Fruit fly (Drosophila melanogaster) whole organism, embryonic: ENCODE results near the gene CG7101.

Experiments
- ATbp ChIP-seq: fragments of 200-800 bp; sonication (Bioruptor generic); optimal IDR thresholded peaks from 2 replicates; lab custom pipeline; 2017; ENCODE audit warnings: missing biosample characterization, mild to moderate bottlenecking, missing genetic modification characterization, missing genetic modification reagents
- Abd-B ChIP-seq: fragments of 200-800 bp; sonication (Bioruptor generic); optimal IDR thresholded peaks from 2 replicates; lab custom pipeline; 2018; ENCODE audit warnings: missing biosample characterization, mild to moderate bottlenecking, missing genetic modification characterization, moderate library complexity
- Adf1 ChIP-seq: fragments of 200-800 bp; sonication (Bioruptor generic); IDR thresholded peaks from 2 replicates; pipeline ENCODE4 v1.3.6; 2022; ENCODE audit warnings: missing biosample characterization, missing genetic modification characterization
- CG10654 ChIP-seq: fragments of 200-800 bp; sonication (Bioruptor generic); optimal IDR thresholded peaks from 2 replicates; lab custom pipeline; 2016; ENCODE audit warnings: missing biosample characterization, missing genetic modification characterization
- CG14050 ChIP-seq: fragments of 200-800 bp; sonication (Bioruptor generic); IDR thresholded peaks from 3 replicates; pipeline ENCODE4 v1.3.6; 2022; ENCODE audit warnings: missing biosample characterization, missing genetic modification characterization
- CG14710 ChIP-seq: fragments of 200-800 bp; sonication (Bioruptor generic); optimal IDR thresholded peaks from 3 replicates; lab custom pipeline; 2019; ENCODE audit warnings: missing biosample characterization, mild to moderate bottlenecking, missing genetic modification characterization, moderate library complexity
- CG15269 ChIP-seq: fragments of 200-800 bp; sonication (Bioruptor generic); optimal IDR thresholded peaks from 2 replicates; lab custom pipeline; 2018; ENCODE audit warnings: missing biosample characterization, mild to moderate bottlenecking, missing genetic modification characterization, moderate library complexity
- CG1602 ChIP-seq: fragments of 200-800 bp; sonication (Bioruptor generic); optimal IDR thresholded peaks from 3 replicates; lab custom pipeline; 2016; ENCODE audit warnings: missing biosample characterization, missing genetic modification characterization
- CG1603 ChIP-seq: fragments of 200-800 bp; sonication (Bioruptor generic); optimal IDR thresholded peaks from 2 replicates; lab custom pipeline; 2019; ENCODE audit warnings: missing biosample characterization, mild to moderate bottlenecking, missing genetic modification characterization, moderate library complexity
- CG17328 ChIP-seq: fragments of 200-800 bp; sonication (Bioruptor generic); IDR thresholded peaks from 2 replicates; pipeline ENCODE4 v1.3.6; 2022; ENCODE audit warnings: missing biosample characterization, missing genetic modification characterization
- CG18619 ChIP-seq: fragments of 200-800 bp; sonication (Bioruptor generic); optimal IDR thresholded peaks from 3 replicates; lab custom pipeline; 2017; ENCODE audit warnings: missing biosample characterization, mild to moderate bottlenecking, missing genetic modification characterization
- CG2678 ChIP-seq: fragments of 200-800 bp; sonication (Bioruptor generic); optimal IDR thresholded peaks from 3 replicates; lab custom pipeline; 2019; ENCODE audit warnings: missing biosample characterization, mild to moderate bottlenecking, missing genetic modification characterization, moderate library complexity
- CG2889 ChIP-seq: fragments of 200-800 bp; sonication (Bioruptor generic); IDR thresholded peaks from 3 replicates; pipeline ENCODE4 v1.3.6; 2022; ENCODE audit warnings: missing biosample characterization, missing genetic modification characterization
- CG31224 ChIP-seq: fragments of 200-800 bp; sonication (Bioruptor generic); IDR thresholded peaks from 2 replicates; pipeline ENCODE4 v1.3.6; 2022; ENCODE audit warnings: missing biosample characterization, missing genetic modification characterization
- CG6654 ChIP-seq: fragments of 200-800 bp; sonication (Bioruptor generic); optimal IDR thresholded peaks from 2 replicates; lab custom pipeline; 2017; ENCODE audit warnings: missing biosample characterization, mild to moderate bottlenecking, missing genetic modification characterization
- CG6854 ChIP-seq: fragments of 200-800 bp; sonication (Bioruptor generic); optimal IDR thresholded peaks from 3 replicates; lab custom pipeline; 2017; ENCODE audit warnings: missing biosample characterization, mild to moderate bottlenecking, missing genetic modification characterization
- CG7357 ChIP-seq: fragments of 200-800 bp; sonication (Bioruptor generic); IDR thresholded peaks from 3 replicates; pipeline ENCODE4 v1.3.6; 2022; ENCODE audit warnings: missing biosample characterization, missing genetic modification characterization
- CG8290 ChIP-seq, 3 experiments: fragments of 200-800 bp; sonication (Bioruptor generic); optimal IDR thresholded peaks; 2 replicates each; lab custom pipeline; 2016 to 2019; ENCODE audit warnings: missing biosample characterization in 3 of 3, missing genetic modification characterization in 3 of 3, mild to moderate bottlenecking in 2 of 3, moderate library complexity in 1 of 3
- CG9215 ChIP-seq: fragments of 200-800 bp; sonication (Bioruptor generic); IDR thresholded peaks from 2 replicates; pipeline ENCODE4 v1.3.6; 2022; ENCODE audit warnings: missing biosample characterization, missing genetic modification characterization
- CHES-1-like ChIP-seq: fragments of 200-800 bp; sonication (Bioruptor generic); optimal IDR thresholded peaks from 2 replicates; lab custom pipeline; 2016; ENCODE audit warnings: missing biosample characterization, missing genetic modification characterization
- Chrac-16 ChIP-seq: fragments of 200-800 bp; sonication (Bioruptor generic); optimal IDR thresholded peaks from 3 replicates; lab custom pipeline; 2016; ENCODE audit warnings: missing biosample characterization, missing genetic modification characterization
- Dfd ChIP-seq, 2 experiments: fragments of >200 bp; optimal IDR thresholded peaks; 2 replicates each; lab custom pipeline; 2017; ENCODE audit warnings: missing biosample characterization in 2 of 2, missing genetic modification characterization in 2 of 2
- Ets65A ChIP-seq: fragments of 200-800 bp; sonication (Bioruptor generic); peaks from one replicate; lab custom pipeline; 2016; ENCODE audit warnings: missing biosample characterization, missing genetic modification characterization
- Hr3 ChIP-seq: fragments of 200-800 bp; sonication (Bioruptor generic); optimal IDR thresholded peaks from 3 replicates; lab custom pipeline; 2016; ENCODE audit warnings: missing biosample characterization, missing genetic modification characterization
- Hr78 ChIP-seq, 2 experiments: fragments of 200-800 bp in 1 of 2; fragments of >200 bp in 1 of 2; sonication (Bioruptor generic) in 1 of 2; optimal IDR thresholded peaks; 2 replicates each; lab custom pipeline; 2017 to 2019; ENCODE audit warnings: missing biosample characterization in 2 of 2, missing genetic modification characterization in 2 of 2, mild to moderate bottlenecking in 1 of 2, moderate library complexity in 1 of 2
- Mes4 ChIP-seq: fragments of 200-800 bp; sonication (Bioruptor generic); optimal IDR thresholded peaks from 2 replicates; lab custom pipeline; 2016; ENCODE audit warnings: missing biosample characterization, missing genetic modification characterization
- Myb ChIP-seq: fragments of 200-800 bp; sonication (Bioruptor generic); optimal IDR thresholded peaks from 2 replicates; lab custom pipeline; 2016; ENCODE audit warnings: missing biosample characterization, missing genetic modification characterization
- Optix ChIP-seq: fragments of 200-800 bp; sonication (Bioruptor generic); IDR thresholded peaks from 3 replicates; pipeline ENCODE4 v1.3.6; 2022; ENCODE audit warnings: missing biosample characterization, missing genetic modification characterization
- Pdp1 ChIP-seq, 2 experiments: fragments of 200-800 bp; sonication (Bioruptor generic); optimal IDR thresholded peaks; 3 replicates each; lab custom pipeline; 2016; ENCODE audit warnings: missing biosample characterization in 2 of 2, missing genetic modification characterization in 2 of 2, mild to moderate bottlenecking in 1 of 2, moderate library complexity in 1 of 2
- Side ChIP-seq: fragments of 200-800 bp; sonication (Bioruptor generic); optimal IDR thresholded peaks from 2 replicates; lab custom pipeline; 2016; ENCODE audit warnings: missing biosample characterization, missing genetic modification characterization
- Sox102F ChIP-seq: fragments of 200-800 bp; sonication (Bioruptor generic); optimal IDR thresholded peaks from 2 replicates; lab custom pipeline; 2018; ENCODE audit warnings: missing biosample characterization, mild to moderate bottlenecking, missing genetic modification characterization, moderate library complexity
- Xbp1 ChIP-seq: fragments of 200-800 bp; sonication (Bioruptor generic); optimal IDR thresholded peaks from 3 replicates; lab custom pipeline; 2016; ENCODE audit warnings: missing biosample characterization, mild to moderate bottlenecking, missing genetic modification characterization
- aop ChIP-seq: fragments of 200-800 bp; sonication (Bioruptor generic); IDR thresholded peaks from 2 replicates; pipeline ENCODE4 v1.3.6; 2022; ENCODE audit warnings: missing biosample characterization, missing genetic modification characterization
- bsh ChIP-seq, 2 experiments: fragments of 200-800 bp; sonication (Bioruptor generic); optimal IDR thresholded peaks; 2 replicates each; lab custom pipeline; 2017 to 2018; ENCODE audit warnings: mild to moderate bottlenecking in 2 of 2, missing biosample characterization in 2 of 2, missing genetic modification characterization in 2 of 2, moderate library complexity in 1 of 2
- cas ChIP-seq: fragments of 200-800 bp; sonication (Bioruptor generic); IDR thresholded peaks from 2 replicates; pipeline ENCODE4 v1.3.6; 2022; ENCODE audit warnings: missing biosample characterization, missing genetic modification characterization
- chif ChIP-seq, 2 experiments: fragments of 200-800 bp; sonication (Bioruptor generic); optimal IDR thresholded peaks; 3 replicates each; lab custom pipeline; 2016; ENCODE audit warnings: missing biosample characterization in 2 of 2, missing genetic modification characterization in 2 of 2
- disco-r ChIP-seq: fragments of 200-800 bp; sonication (Bioruptor generic); optimal IDR thresholded peaks from 2 replicates; lab custom pipeline; 2016; ENCODE audit warnings: missing biosample characterization, missing genetic modification characterization
- dmrt99B ChIP-seq: fragments of 200-800 bp; sonication (Bioruptor generic); optimal IDR thresholded peaks from 2 replicates; lab custom pipeline; 2018; ENCODE audit warnings: missing biosample characterization, mild to moderate bottlenecking, missing genetic modification characterization, moderate library complexity
- jumu ChIP-seq: fragments of 200-800 bp; sonication (Bioruptor generic); optimal IDR thresholded peaks from 3 replicates; lab custom pipeline; 2016; ENCODE audit warnings: missing biosample characterization, missing genetic modification characterization
- lilli ChIP-seq: fragments of 200-800 bp; sonication (Bioruptor generic); optimal IDR thresholded peaks from 3 replicates; lab custom pipeline; 2016; ENCODE audit warnings: missing biosample characterization, missing genetic modification characterization
- lmd ChIP-seq: fragments of 200-800 bp; sonication (Bioruptor generic); IDR thresholded peaks from 2 replicates; pipeline ENCODE4 v1.3.6; 2022; ENCODE audit warnings: missing biosample characterization, missing genetic modification characterization
- pros ChIP-seq: fragments of 200-800 bp; sonication (Bioruptor generic); optimal IDR thresholded peaks from 3 replicates; lab custom pipeline; 2019; ENCODE audit warnings: missing biosample characterization, mild to moderate bottlenecking, missing genetic modification characterization, moderate library complexity
- sim ChIP-seq: fragments of 200-800 bp; sonication (Bioruptor generic); IDR thresholded peaks from 2 replicates; pipeline ENCODE4 v1.3.6; 2022; ENCODE audit warnings: missing biosample characterization, missing genetic modification characterization
- slbo ChIP-seq: fragments of 200-800 bp; sonication (Bioruptor generic); IDR thresholded peaks from 2 replicates; pipeline ENCODE4 v1.3.6; 2022; ENCODE audit warnings: missing biosample characterization, missing genetic modification characterization
- slp2 ChIP-seq: fragments of 200-800 bp; sonication (Bioruptor generic); optimal IDR thresholded peaks from 2 replicates; lab custom pipeline; 2016; ENCODE audit warnings: missing biosample characterization, missing genetic modification characterization
- so ChIP-seq: fragments of 200-800 bp; sonication (Bioruptor generic); IDR thresholded peaks from 3 replicates; pipeline ENCODE4 v1.3.6; 2022; ENCODE audit warnings: missing biosample characterization, missing genetic modification characterization
- ssp ChIP-seq: fragments of 200-800 bp; sonication (Bioruptor generic); IDR thresholded peaks from 2 replicates; pipeline ENCODE4 v1.3.6; 2022; ENCODE audit warnings: missing biosample characterization, missing genetic modification characterization
- stwl ChIP-seq: fragments of 200-800 bp; sonication (Bioruptor generic); optimal IDR thresholded peaks from 3 replicates; lab custom pipeline; 2018; ENCODE audit warnings: missing biosample characterization, mild to moderate bottlenecking, missing genetic modification characterization, moderate library complexity
- tll ChIP-seq, 2 experiments: fragments of 200-800 bp in 1 of 2; fragments of >200 bp in 1 of 2; sonication (Bioruptor generic) in 1 of 2; optimal IDR thresholded peaks; 2 replicates each; lab custom pipeline; 2017 to 2019; ENCODE audit warnings: missing biosample characterization in 2 of 2, missing genetic modification characterization in 2 of 2, mild to moderate bottlenecking in 1 of 2, moderate library complexity in 1 of 2
- zfh2 ChIP-seq: fragments of 200-800 bp; sonication (Bioruptor generic); optimal IDR thresholded peaks from 2 replicates; lab custom pipeline; 2016; ENCODE audit warnings: missing biosample characterization, missing genetic modification characterization

The CG7101 gene

DNA sequence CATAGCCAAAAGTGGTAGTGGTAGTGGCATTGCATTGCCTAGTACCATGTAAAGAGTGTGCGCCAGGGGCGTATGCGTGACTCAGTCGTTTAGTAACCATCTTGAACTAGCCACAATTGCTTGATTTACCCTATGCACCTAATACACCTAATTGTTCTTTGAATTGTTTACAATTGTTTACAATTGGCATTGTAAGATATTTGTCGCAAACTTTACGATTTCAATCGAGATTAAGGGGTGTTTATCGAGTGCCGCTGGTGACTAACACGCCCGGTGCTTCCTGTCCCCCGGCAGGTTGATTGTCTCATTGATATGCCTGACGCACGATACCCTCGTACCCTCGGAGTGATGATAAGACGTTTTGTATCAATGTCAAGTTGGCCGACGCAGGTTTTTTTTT, 6.7 kb downstream of the CG7101 start (continued):
- TF ChIP-seq cas (GFP tag; lab: Robert Waterston, UW) (no peak), ATbp (peak; percentile 20), CG10654 (no peak), lmd (GFP tag; lab: Robert Waterston, UW) (peak; percentile 64), Hr3 (GFP tag; lab: Kevin White, UChicago) (peak; percentile 43), jumu (GFP tag; lab: Kevin White, UChicago) (peak; percentile 44), CG1603 (tag; lab: Kevin White, UChicago) (peak; percentile 52), Side (GFP tag; lab: Kevin White, UChicago) (peak; percentile 22), so (peak; percentile 79), CG17328 (GFP tag; lab: Robert Waterston, UW) (0 out of 2 replicates have a peak, but pooled peaks have one; percentile 23), CG15269 (tag; lab: Kevin White, UChicago) (peak; percentile 67), disco-r (GFP tag; lab: Kevin White, UChicago) (no peak), Adf1 (GFP tag; lab: Robert Waterston, UW) (no peak), bsh (GFP tag; optimal IDR thresholded peaks at IDR 0.05; lab: Kevin White, UChicago) (peak in 1 of 2 experiments; percentile 42), pros (GFP tag; lab: Kevin White, UChicago) (peak; percentile 0), Sox102F (GFP tag; lab: Kevin White, UChicago) (peak; percentile 67), Mes4 (GFP tag; lab: Kevin White, UChicago) (peak; percentile 18), CG6854 (GFP tag; lab: Kevin White, UChicago) (no peak), sim (GFP tag; lab: Robert Waterston, UW) (no peak), Optix (GFP tag; lab: Robert Waterston, UW) (0 out of 3 replicates have a peak, but pooled peaks have one; percentile 21), Chrac-16 (peak; percentile 28), tll (GFP tag; optimal IDR thresholded peaks at IDR 0.05; lab: Kevin White, UChicago) (no peak), Xbp1 (peak; percentile 58), CG6654 (GFP tag; lab: Kevin White, UChicago) (no peak), slp2 (GFP tag; lab: Kevin White, UChicago) (no peak), Myb (peak; percentile 15), Abd-B (no peak), aop (GFP tag; lab: Robert Waterston, UW) (no peak), Hr78 (GFP tag; optimal IDR thresholded peaks at IDR 0.05; lab: Kevin White, UChicago) (peak in 1 of 2 experiments; percentile 31), CG14710 (tag; lab: Kevin White, UChicago) (no peak), zfh2 (peak; percentile 1), ssp (0 out of 2 replicates have a peak, but pooled peaks have one; percentile 38), CG2889 (GFP tag; lab: Robert Waterston, UW) (0 out of 3 replicates have a peak, but pooled peaks have one; percentile 28), CG31224 (GFP tag; lab: Robert Waterston, UW) (no peak), CG14050 (GFP tag; lab: Robert Waterston, UW) (peak; percentile 62; the same call in 2 of the 3 replicates), CG1602 (no peak), CG18619 (peak; percentile 3), CG9215 (GFP tag; lab: Robert Waterston, UW) (peak; percentile 45), CG8290 (GFP tag; optimal IDR thresholded peaks at IDR 0.05; lab: Kevin White, UChicago) (no peak), CG8290 (tag; optimal IDR thresholded peaks at IDR 0.05; lab: Kevin White, UChicago) (peak in 1 of 2 experiments; percentile 77), Ets65A (GFP tag; lab: Kevin White, UChicago) (peak; percentile 71), lilli (GFP tag; lab: Kevin White, UChicago) (peak; percentile 32), CG2678 (peak; percentile 33), slbo (GFP tag; lab: Robert Waterston, UW) (peak; percentile 51), stwl (tag; lab: Kevin White, UChicago) (no peak), CHES-1-like (GFP tag; lab: Kevin White, UChicago) (peak; percentile 24), CG7357 (GFP tag; lab: Robert Waterston, UW) (peak; percentile 48; the same call in 1 of the 3 replicates), Pdp1 (GFP tag; optimal IDR thresholded peaks at IDR 0.05; lab: Kevin White, UChicago) (peak; percentile 33 to 42), Dfd (GFP tag; optimal IDR thresholded peaks at IDR 0.05; lab: Kevin White, UChicago) (no peak), chif (GFP tag; optimal IDR thresholded peaks at IDR 0.05; lab: Kevin White, UChicago) (peak; percentile 21 to 31), dmrt99B (tag; lab: Kevin White, UChicago) (peak; percentile 59)
